Worm (Caenorhabditis elegans) whole organism, young adult: ENCODE results near the gene F23A7.5.
A peak's percentile ranks its signal among the peaks of the same experiment; 100 is the strongest.

Experiments
- C17E4.6 ChIP-seq: fragments of 200-800 bp; sonication (Bioruptor generic); IDR thresholded peaks from 2 replicates; pipeline ENCODE4 v1.3.6; 2022; ENCODE audit warnings: missing genetic modification reagents, missing genetic modification characterization, missing compliant biosample characterization
- F10E7.11 ChIP-seq: sonication (generic microtip); optimal IDR thresholded peaks from 2 replicates; lab custom pipeline; 2017; ENCODE audit warnings: mild to moderate bottlenecking, missing genetic modification characterization, moderate library complexity, missing compliant biosample characterization
- F22D6.2 ChIP-seq: sonication (generic microtip); optimal IDR thresholded peaks from 2 replicates; lab custom pipeline; 2016; ENCODE audit warnings: mild to moderate bottlenecking, missing genetic modification characterization, missing compliant biosample characterization
- F39B2.1 ChIP-seq: fragments of 200-800 bp; sonication (Bioruptor generic); IDR thresholded peaks from 2 replicates; pipeline ENCODE4 v1.3.6; 2022; ENCODE audit warnings: missing genetic modification reagents, missing genetic modification characterization, missing compliant biosample characterization
- F49E8.2 ChIP-seq: sonication (generic microtip); optimal IDR thresholded peaks from 3 replicates; lab custom pipeline; 2017; ENCODE audit warnings: missing genetic modification characterization, mild to moderate bottlenecking, missing compliant biosample characterization, antibody characterized with exemption, moderate library complexity; ENCODE audit not compliant: insufficient read depth
- F55B11.4 ChIP-seq: sonication (generic microtip); optimal IDR thresholded peaks from 2 replicates; lab custom pipeline; 2016; ENCODE audit warnings: missing compliant biosample characterization, missing genetic modification characterization, borderline replicate concordance; ENCODE audit not compliant: insufficient read depth
- K11D2.4 ChIP-seq: fragments of 200-800 bp; sonication (Bioruptor generic); IDR thresholded peaks from 2 replicates; pipeline ENCODE4 v1.3.6; 2022; ENCODE audit warnings: missing genetic modification reagents, missing genetic modification characterization, missing compliant biosample characterization
- T07F8.4 ChIP-seq: sonication (generic microtip); optimal IDR thresholded peaks from 2 replicates; lab custom pipeline; 2016; ENCODE audit warnings: mild to moderate bottlenecking, missing genetic modification characterization, moderate library complexity, missing compliant biosample characterization
- Y53F4B.3 ChIP-seq: fragments of 200-800 bp; sonication (Bioruptor generic); IDR thresholded peaks from 2 replicates; pipeline ENCODE4 v1.3.6; 2022; ENCODE audit warnings: missing genetic modification reagents, missing genetic modification characterization, missing compliant biosample characterization
- Y95B8A.8 ChIP-seq: fragments of 200-800 bp; sonication (Bioruptor generic); IDR thresholded peaks from 2 replicates; pipeline ENCODE4 v1.3.6; 2022; ENCODE audit warnings: missing genetic modification reagents, missing genetic modification characterization, missing compliant biosample characterization
- ZK185.1 ChIP-seq: sonication (generic microtip); optimal IDR thresholded peaks from 2 replicates; lab custom pipeline; 2016; ENCODE audit warnings: mild to moderate bottlenecking, missing genetic modification characterization, missing compliant biosample characterization; ENCODE audit not compliant: poor library complexity, severe bottlenecking
- athp-1 ChIP-seq: sonication (generic microtip); optimal IDR thresholded peaks from 2 replicates; lab custom pipeline; 2017; ENCODE audit warnings: mild to moderate bottlenecking, missing genetic modification characterization, missing compliant biosample characterization
- bed-2 ChIP-seq: fragments of 200-800 bp; sonication (Bioruptor generic); IDR thresholded peaks from 2 replicates; pipeline ENCODE4 v1.3.6; 2022; ENCODE audit warnings: missing genetic modification reagents, missing genetic modification characterization, missing compliant biosample characterization
- ceh-27 ChIP-seq: fragments of 200-800 bp; sonication (Bioruptor generic); optimal IDR thresholded peaks from 2 replicates; lab custom pipeline; 2018; ENCODE audit warnings: mild to moderate bottlenecking, missing genetic modification characterization, moderate library complexity, missing compliant biosample characterization
- ceh-79 ChIP-seq: sonication (generic microtip); optimal IDR thresholded peaks from 2 replicates; lab custom pipeline; 2017; ENCODE audit warnings: mild to moderate bottlenecking, missing genetic modification characterization, missing compliant biosample characterization
- egrh-3 ChIP-seq: fragments of 200-800 bp; sonication (Bioruptor generic); IDR thresholded peaks from 2 replicates; pipeline ENCODE4 v1.3.6; 2022; ENCODE audit warnings: missing genetic modification reagents, missing genetic modification characterization, missing compliant biosample characterization
- ekl-4 ChIP-seq: fragments of 200-800 bp; sonication (Bioruptor generic); IDR thresholded peaks from 2 replicates; pipeline ENCODE4 v1.3.6; 2022; ENCODE audit warnings: missing genetic modification reagents, missing genetic modification characterization, missing compliant biosample characterization
- ets-4 ChIP-seq: fragments of 200-800 bp; sonication (Bioruptor generic); optimal IDR thresholded peaks from 2 replicates; lab custom pipeline; 2018; ENCODE audit warnings: mild to moderate bottlenecking, missing genetic modification characterization, missing compliant biosample characterization
- fkh-3 ChIP-seq: sonication (generic microtip); optimal IDR thresholded peaks from 2 replicates; lab custom pipeline; 2016; ENCODE audit warnings: mild to moderate bottlenecking, missing genetic modification characterization, missing compliant biosample characterization
- hmg-20 ChIP-seq: fragments of 200-800 bp; sonication (Bioruptor generic); IDR thresholded peaks from 2 replicates; pipeline ENCODE4 v1.3.6; 2022; ENCODE audit warnings: missing genetic modification reagents, missing genetic modification characterization, missing compliant biosample characterization
- lag-1 ChIP-seq: fragments of 200-800 bp; sonication (Bioruptor generic); IDR thresholded peaks from 2 replicates; pipeline ENCODE4 v1.3.6; 2022; ENCODE audit warnings: missing genetic modification reagents, missing genetic modification characterization, missing compliant biosample characterization
- let-526 ChIP-seq: fragments of 200-800 bp; sonication (Bioruptor generic); IDR thresholded peaks from 2 replicates; pipeline ENCODE4 v1.3.6; 2022; ENCODE audit warnings: missing genetic modification reagents, missing genetic modification characterization, missing compliant biosample characterization
- lin-40 ChIP-seq: sonication (generic microtip); optimal IDR thresholded peaks from 2 replicates; lab custom pipeline; 2016; ENCODE audit warnings: missing genetic modification characterization, mild to moderate bottlenecking, missing compliant biosample characterization, missing genotype, missing genetic modification reagents
- mcd-1 ChIP-seq: fragments of 200-800 bp; sonication (Bioruptor generic); IDR thresholded peaks from 2 replicates; pipeline ENCODE4 v1.3.6; 2022; ENCODE audit warnings: missing genetic modification reagents, missing genetic modification characterization, missing compliant biosample characterization
- mes-4 ChIP-seq: sonication (generic microtip); optimal IDR thresholded peaks from 2 replicates; lab custom pipeline; 2016; ENCODE audit warnings: missing genotype, missing genetic modification characterization, missing compliant biosample characterization
- nfya-2 ChIP-seq: fragments of 200-800 bp; sonication (Bioruptor generic); IDR thresholded peaks from 2 replicates; pipeline ENCODE4 v1.3.6; 2022; ENCODE audit warnings: missing genetic modification reagents, missing genetic modification characterization, missing compliant biosample characterization
- nhr-179 ChIP-seq: sonication (generic microtip); optimal IDR thresholded peaks from 2 replicates; lab custom pipeline; 2016; ENCODE audit warnings: mild to moderate bottlenecking, missing genetic modification characterization, missing compliant biosample characterization
- nhr-27 ChIP-seq: fragments of 200-800 bp; sonication (Bioruptor generic); optimal IDR thresholded peaks from 2 replicates; lab custom pipeline; 2018; ENCODE audit warnings: mild to moderate bottlenecking, missing genetic modification characterization, moderate library complexity, missing compliant biosample characterization
- nhr-90 ChIP-seq: sonication (generic microtip); optimal IDR thresholded peaks from 2 replicates; lab custom pipeline; 2016; ENCODE audit warnings: missing genotype, mild to moderate bottlenecking, missing genetic modification characterization, missing compliant biosample characterization
- pha-4 ChIP-seq: fragments of 150-350 bp; sonication (generic microtip); optimal IDR thresholded peaks from 2 replicates; lab custom pipeline; 2014; ENCODE audit warnings: missing biosample characterization, missing genetic modification reagents, missing genetic modification characterization
- rec-8 ChIP-seq, 2 experiments: sonication (generic microtip); optimal IDR thresholded peaks; 2 replicates each; lab custom pipeline; 2016; ENCODE audit warnings: mild to moderate bottlenecking in 2 of 2, missing genetic modification characterization in 2 of 2, missing genetic modification reagents in 2 of 2, missing genotype in 2 of 2, missing biosample characterization in 1 of 2, missing compliant biosample characterization in 1 of 2, moderate library complexity in 1 of 2
- sea-2 ChIP-seq: fragments of 200-800 bp; sonication (Bioruptor generic); IDR thresholded peaks from 2 replicates; pipeline ENCODE4 v1.3.6; 2022; ENCODE audit warnings: missing genetic modification characterization, missing compliant biosample characterization
- snpc-1.1 ChIP-seq: sonication (generic microtip); optimal IDR thresholded peaks from 2 replicates; lab custom pipeline; 2017; ENCODE audit warnings: missing genetic modification characterization, mild to moderate bottlenecking, missing compliant biosample characterization, antibody characterized with exemption, moderate library complexity, missing genotype, missing genetic modification reagents; ENCODE audit not compliant: insufficient read depth
- snpc-1.3 ChIP-seq: sonication (generic microtip); optimal IDR thresholded peaks from 2 replicates; lab custom pipeline; 2017; ENCODE audit warnings: missing genetic modification characterization, mild to moderate bottlenecking, missing compliant biosample characterization, antibody characterized with exemption, moderate library complexity, missing genotype, missing genetic modification reagents; ENCODE audit not compliant: insufficient read depth
- snpc-3.4 ChIP-seq: sonication (generic microtip); optimal IDR thresholded peaks from 2 replicates; lab custom pipeline; 2017; ENCODE audit warnings: missing genetic modification characterization, mild to moderate bottlenecking, missing compliant biosample characterization, antibody characterized with exemption, moderate library complexity, missing genotype, missing genetic modification reagents
- somi-1 ChIP-seq: fragments of 200-800 bp; sonication (Bioruptor generic); optimal IDR thresholded peaks from 2 replicates; lab custom pipeline; 2018; ENCODE audit warnings: mild to moderate bottlenecking, missing genetic modification characterization, missing compliant biosample characterization
- sptf-2 ChIP-seq: fragments of 200-800 bp; sonication (Bioruptor generic); optimal IDR thresholded peaks from 2 replicates; lab custom pipeline; 2018; ENCODE audit warnings: mild to moderate bottlenecking, missing genetic modification characterization, missing compliant biosample characterization
- tbp1 ChIP-seq: fragments of 200-800 bp; sonication (Bioruptor generic); optimal IDR thresholded peaks from 2 replicates; lab custom pipeline; 2018; ENCODE audit warnings: mild to moderate bottlenecking, missing genetic modification characterization, missing compliant biosample characterization
- zfh-2 ChIP-seq: fragments of 200-800 bp; sonication (Bioruptor generic); conservative IDR thresholded peaks from 2 replicates; pipeline ENCODE4 v1.3.6; 2022; ENCODE audit warnings: missing genetic modification reagents, missing genetic modification characterization, missing compliant biosample characterization
- zim-3 ChIP-seq: sonication (generic microtip); optimal IDR thresholded peaks from 2 replicates; lab custom pipeline; 2017; ENCODE audit warnings: mild to moderate bottlenecking, missing genetic modification characterization, moderate library complexity, missing compliant biosample characterization
- ztf-18 ChIP-seq: sonication (generic microtip); optimal IDR thresholded peaks from 2 replicates; lab custom pipeline; 2016; ENCODE audit warnings: missing genotype, mild to moderate bottlenecking, missing genetic modification characterization, missing compliant biosample characterization
- ztf-22 ChIP-seq: fragments of 200-800 bp; sonication (Bioruptor generic); optimal IDR thresholded peaks from 2 replicates; lab custom pipeline; 2018; ENCODE audit warnings: mild to moderate bottlenecking, missing genetic modification characterization, moderate library complexity, missing compliant biosample characterization

F23A7.5 gene

DNA sequence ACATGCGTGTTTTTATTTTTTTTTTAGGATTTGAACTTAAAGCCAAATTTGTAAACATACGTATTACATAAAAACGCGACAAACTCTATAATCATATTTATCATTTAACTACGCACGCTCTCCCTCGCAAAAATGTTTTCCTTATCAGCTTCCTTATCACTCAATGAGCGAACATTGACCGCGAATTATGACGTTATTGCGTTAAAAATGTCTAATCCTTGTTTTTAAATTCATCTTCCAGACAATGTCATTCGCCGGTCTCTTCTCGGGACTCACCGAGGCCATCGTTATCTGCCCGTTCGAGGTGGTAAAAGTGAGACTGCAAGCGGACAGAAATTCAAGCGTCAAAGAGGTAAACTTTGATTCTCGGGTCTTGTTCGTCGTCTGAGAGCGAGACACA, 36.1 kb upstream of the F23A7.5 start (continued):
- TF ChIP-seq ets-4 (GFP tag; lab: Kevin White, UChicago), result peak; percentile 71
- TF ChIP-seq nhr-27 (tag; lab: Kevin White, UChicago), result no peak
- TF ChIP-seq ZK185.1, result peak; percentile 20
- peak; percentile 25 for TF ChIP-seq pha-4 (tag; lab: Kevin White, UChicago)
- TF ChIP-seq, all 124 proteins: peak for 13

DNA sequence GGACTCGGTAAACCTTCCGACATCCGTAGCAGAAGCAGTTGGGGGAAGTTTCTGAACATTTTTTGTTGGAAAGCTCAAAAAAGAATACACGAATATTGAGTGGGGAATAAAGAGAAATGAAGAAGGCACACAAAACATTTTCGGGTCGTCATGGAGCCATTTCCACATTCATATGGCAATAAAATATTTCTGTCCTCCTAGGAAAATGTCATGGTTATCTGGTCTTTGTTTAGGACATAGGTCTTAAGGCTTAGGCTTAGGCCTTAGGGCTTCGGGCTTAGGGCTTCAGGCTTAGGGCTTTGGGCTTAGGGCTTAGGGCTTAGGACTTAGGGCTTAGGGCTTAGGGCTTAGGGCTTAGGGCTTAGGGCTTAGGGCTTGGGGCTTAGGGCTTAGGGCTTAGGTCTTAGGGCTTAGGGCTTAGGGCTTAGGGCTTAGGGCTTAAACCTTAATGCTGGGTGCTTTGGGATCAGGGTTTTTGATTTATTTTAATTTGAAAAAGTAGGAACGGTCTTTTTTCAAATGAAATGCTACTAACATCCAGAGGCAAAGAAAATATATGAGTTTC, 29.4 kb upstream of the F23A7.5 start, which contains the start of gene R11.3:
R11.3 (minus strand) TSS at position 51 of the 565 bp plus-strand sequence.
- TF ChIP-seq hmg-20 (GFP tag; lab: Robert Waterston, UW) (0 out of 2 replicates have a peak, but pooled peaks have one; percentile 29), somi-1 (GFP tag; lab: Kevin White, UChicago) (no peak), ztf-22 (GFP tag; lab: Kevin White, UChicago) (no peak), nfya-2 (GFP tag; lab: Robert Waterston, UW) (no peak), nhr-90 (tag; lab: Kevin White, UChicago) (no peak), ekl-4 (0 out of 2 replicates have a peak, but pooled peaks have one; percentile 47)

DNA sequence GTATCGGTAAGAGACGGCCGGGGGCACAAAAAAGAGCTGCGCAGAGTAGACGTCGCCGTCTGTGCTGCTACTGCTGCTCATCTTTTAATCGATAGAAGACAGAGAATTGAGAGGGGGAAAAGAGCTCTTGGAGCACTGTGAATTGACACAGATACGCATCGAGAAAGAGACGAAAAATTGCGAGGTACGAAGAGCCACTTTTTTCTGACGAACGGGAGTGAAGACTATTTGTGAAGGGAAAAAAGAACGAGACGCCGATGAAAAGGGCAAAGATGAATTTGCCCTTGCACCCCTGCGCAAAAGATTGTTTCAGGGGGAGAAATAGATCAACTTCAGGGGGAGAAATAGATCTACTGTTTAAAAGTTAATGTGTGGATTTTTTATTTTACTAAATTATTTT, 26.5 kb upstream of the F23A7.5 start:
- TF ChIP-seq ztf-22 (GFP tag; lab: Kevin White, UChicago) (no peak), Y95B8A.8 (no peak), F10E7.11 (tag; lab: Kevin White, UChicago) (no peak), zim-3 (no peak), lin-40 (tag; lab: Kevin White, UChicago) (peak; percentile 81), sptf-2 (GFP tag; lab: Kevin White, UChicago) (no peak), snpc-3.4 (tag; lab: Kevin White, UChicago) (no peak), ZK185.1 (peak; percentile 34), snpc-1.1 (tag; lab: Kevin White, UChicago) (no peak), F39B2.1 (GFP tag; lab: Robert Waterston, UW) (no peak), tbp1 (GFP tag; lab: Kevin White, UChicago) (peak; percentile 16), K11D2.4 (GFP tag; lab: Robert Waterston, UW) (peak; percentile 74), T07F8.4 (tag; lab: Kevin White, UChicago) (no peak), zfh-2 (GFP tag; lab: Robert Waterston, UW) (peak; percentile 50; the same call in 1 of the 2 replicates), ceh-79 (tag; lab: Kevin White, UChicago) (no peak), ceh-27 (GFP tag; lab: Kevin White, UChicago) (peak; percentile 29), snpc-1.3 (no peak), nhr-27 (tag; lab: Kevin White, UChicago) (no peak), rec-8 (tag; optimal IDR thresholded peaks at IDR 0.05; lab: Kevin White, UChicago) (no peak), ztf-18 (tag; lab: Kevin White, UChicago) (no peak), let-526 (no peak), athp-1 (tag; lab: Kevin White, UChicago) (no peak), egrh-3 (no peak), pha-4 (tag; lab: Kevin White, UChicago) (no peak), ekl-4 (no peak), mes-4 (no peak), bed-2 (GFP tag; lab: Robert Waterston, UW) (no peak), sea-2 (no peak), Y53F4B.3 (no peak), lag-1 (no peak), fkh-3 (tag; lab: Kevin White, UChicago) (no peak), F22D6.2 (tag; lab: Kevin White, UChicago) (no peak), C17E4.6 (0 out of 2 replicates have a peak, but pooled peaks have one; percentile 29), F55B11.4 (tag; lab: Kevin White, UChicago) (no peak), nhr-179 (tag; lab: Kevin White, UChicago) (no peak), F49E8.2 (tag; lab: Kevin White, UChicago) (no peak), mcd-1 (0 out of 2 replicates have a peak, but pooled peaks have one; percentile 36)
